Worm (Caenorhabditis elegans) whole organism, L1 larva: ENCODE results near the gene romo-1.

ENCODE experiments used
- C04F5.9 ChIP-seq: sonication (generic microtip); optimal IDR thresholded peaks from 2 replicates; lab custom pipeline; 2016; ENCODE audit warnings: missing genetic modification characterization, missing compliant biosample characterization
- C16A3.4 ChIP-seq: fragments of 150-350 bp; optimal IDR thresholded peaks from 2 replicates; lab custom pipeline; 2014; ENCODE audit warnings: missing biosample characterization, missing genetic modification characterization
- C34B4.2 ChIP-seq: sonication (generic microtip); optimal IDR thresholded peaks from 2 replicates; lab custom pipeline; 2017; ENCODE audit warnings: mild to moderate bottlenecking, missing genetic modification characterization, missing compliant biosample characterization
- aha-1 ChIP-seq: fragments of 150-350 bp; optimal IDR thresholded peaks from 2 replicates; lab custom pipeline; 2014; ENCODE audit warnings: missing biosample characterization, missing genetic modification characterization
- aly-2 ChIP-seq: fragments of 150-350 bp; optimal IDR thresholded peaks from 2 replicates; lab custom pipeline; 2014; ENCODE audit warnings: missing biosample characterization, missing genetic modification characterization
- ama-1 ChIP-seq: fragments of 150-350 bp; optimal IDR thresholded peaks from 2 replicates; lab custom pipeline; 2014
- ceh-90 ChIP-seq: sonication (generic microtip); optimal IDR thresholded peaks from 2 replicates; lab custom pipeline; 2016; ENCODE audit warnings: missing genetic modification characterization, missing compliant biosample characterization
- ces-1 ChIP-seq: fragments of 150-350 bp; optimal IDR thresholded peaks from 2 replicates; lab custom pipeline; 2014; ENCODE audit warnings: missing biosample characterization, missing genetic modification reagents, missing genetic modification characterization
- dpl-1 ChIP-seq, 3 experiments: fragments of 150-350 bp in 2 of 3; sonication (generic microtip) in 1 of 3; optimal IDR thresholded peaks; 2 replicates each; lab custom pipeline; 2014 to 2017; ENCODE audit warnings: missing biosample characterization in 3 of 3, missing genetic modification characterization in 3 of 3, missing genetic modification reagents in 3 of 3
- efl-1 ChIP-seq, 4 experiments: fragments of 150-350 bp; optimal IDR thresholded peaks in 3 of 4; peaks in 1 of 4; 1 replicate in 1 of 4; 2 replicates in 3 of 4; lab custom pipeline; 2014; ENCODE audit warnings: missing biosample characterization in 2 of 4, missing genetic modification characterization in 2 of 4, missing genetic modification reagents in 2 of 4
- efl-3 ChIP-seq: fragments of 200-800 bp; sonication (Bioruptor generic); optimal IDR thresholded peaks from 2 replicates; lab custom pipeline; 2018; ENCODE audit warnings: mild to moderate bottlenecking, missing genetic modification characterization, missing compliant biosample characterization
- egl-13 ChIP-seq: sonication (generic microtip); optimal IDR thresholded peaks from 2 replicates; lab custom pipeline; 2016; ENCODE audit warnings: missing genotype, missing genetic modification reagents, missing genetic modification characterization, missing compliant biosample characterization
- egl-27 ChIP-seq, 2 experiments: fragments of 150-350 bp in 1 of 2; sonication (generic microtip); optimal IDR thresholded peaks; 3 replicates each; lab custom pipeline; 2017 to 2018; ENCODE audit warnings: missing biosample characterization in 2 of 2, missing genetic modification characterization in 2 of 2, missing genetic modification reagents in 2 of 2
- elt-2 ChIP-seq: sonication (generic microtip); optimal IDR thresholded peaks from 2 replicates; lab custom pipeline; 2016; ENCODE audit warnings: missing genetic modification characterization, mild to moderate bottlenecking, inconsistent platforms, missing compliant biosample characterization, missing genetic modification reagents
- fkh-10 ChIP-seq: sonication (generic microtip); optimal IDR thresholded peaks from 2 replicates; lab custom pipeline; 2017; ENCODE audit warnings: missing biosample characterization, missing genetic modification reagents, missing genetic modification characterization
- fkh-8 ChIP-seq: sonication (generic microtip); optimal IDR thresholded peaks from 2 replicates; lab custom pipeline; 2016; ENCODE audit warnings: mild to moderate bottlenecking, missing genetic modification characterization, missing compliant biosample characterization
- fos-1 ChIP-seq: fragments of 150-350 bp; optimal IDR thresholded peaks from 2 replicates; lab custom pipeline; 2014; ENCODE audit warnings: missing biosample characterization, missing genetic modification characterization
- hlh-4 ChIP-seq: sonication (generic microtip); optimal IDR thresholded peaks from 2 replicates; lab custom pipeline; 2016; ENCODE audit warnings: mild to moderate bottlenecking, missing genetic modification characterization, missing compliant biosample characterization
- hpl-2 ChIP-seq: fragments of 150-350 bp; optimal IDR thresholded peaks from 2 replicates; lab custom pipeline; 2014; ENCODE audit warnings: missing biosample characterization, missing genetic modification reagents, missing genetic modification characterization
- irx-1 ChIP-seq: sonication (generic microtip); optimal IDR thresholded peaks from 2 replicates; lab custom pipeline; 2016; ENCODE audit warnings: missing genetic modification characterization, missing compliant biosample characterization
- isw-1 ChIP-seq: fragments of 200-800 bp; sonication (Bioruptor generic); IDR thresholded peaks from 2 replicates; pipeline ENCODE4 v1.3.6; 2022; ENCODE audit warnings: missing genetic modification characterization, missing compliant biosample characterization
- jun-1 ChIP-seq: fragments of 150-350 bp; optimal IDR thresholded peaks from 2 replicates; lab custom pipeline; 2014; ENCODE audit warnings: missing biosample characterization, missing genetic modification reagents, missing genetic modification characterization
- lin-13 ChIP-seq: fragments of 150-350 bp; optimal IDR thresholded peaks from 2 replicates; lab custom pipeline; 2014; ENCODE audit warnings: missing biosample characterization, missing genetic modification reagents, missing genetic modification characterization
- lin-14 ChIP-seq: fragments of 200-800 bp; sonication (Bioruptor generic); optimal IDR thresholded peaks from 2 replicates; lab custom pipeline; 2018; ENCODE audit warnings: mild to moderate bottlenecking, missing genetic modification characterization, moderate library complexity, missing compliant biosample characterization
- lin-15B ChIP-seq: fragments of 150-350 bp; sonication (generic microtip); optimal IDR thresholded peaks from 3 replicates; lab custom pipeline; 2014; ENCODE audit warnings: missing biosample characterization, missing genetic modification characterization
- lin-39 ChIP-seq: fragments of 150-350 bp; optimal IDR thresholded peaks from 2 replicates; lab custom pipeline; 2014; ENCODE audit warnings: missing biosample characterization, missing genetic modification reagents, missing genetic modification characterization
- lir-3 ChIP-seq: sonication (generic microtip); optimal IDR thresholded peaks from 2 replicates; lab custom pipeline; 2016; ENCODE audit warnings: mild to moderate bottlenecking, missing genetic modification characterization, moderate library complexity, missing compliant biosample characterization; ENCODE audit not compliant: poor library complexity
- lsy-2 ChIP-seq, 2 experiments: fragments of 150-350 bp; optimal IDR thresholded peaks; 2 replicates each; lab custom pipeline; 2014; ENCODE audit warnings: missing biosample characterization in 2 of 2, missing genetic modification characterization in 2 of 2
- mab-9 ChIP-seq: fragments of 200-800 bp; sonication (Bioruptor generic); IDR thresholded peaks from 2 replicates; pipeline ENCODE4 v1.3.6; 2022; ENCODE audit warnings: missing genetic modification reagents, missing genetic modification characterization, missing compliant biosample characterization
- mdl-1 ChIP-seq, 2 experiments: fragments of 150-350 bp; optimal IDR thresholded peaks; 2 replicates each; lab custom pipeline; 2014 to 2017; ENCODE audit warnings: missing biosample characterization in 2 of 2, missing genetic modification characterization in 2 of 2, inconsistent platforms in 1 of 2
- mef-2 ChIP-seq: fragments of 150-350 bp; optimal IDR thresholded peaks from 2 replicates; lab custom pipeline; 2014; ENCODE audit warnings: missing biosample characterization, missing genetic modification characterization
- nhr-11 ChIP-seq: fragments of 150-350 bp; optimal IDR thresholded peaks from 2 replicates; lab custom pipeline; 2014; ENCODE audit warnings: missing biosample characterization, missing genetic modification characterization
- nhr-28 ChIP-seq: fragments of 150-350 bp; optimal IDR thresholded peaks from 2 replicates; lab custom pipeline; 2014; ENCODE audit warnings: missing biosample characterization, missing genetic modification characterization
- nhr-47 ChIP-seq: sonication (generic microtip); optimal IDR thresholded peaks from 2 replicates; lab custom pipeline; 2016; ENCODE audit warnings: mild to moderate bottlenecking, missing genetic modification characterization, moderate library complexity, missing compliant biosample characterization
- nhr-71 ChIP-seq: sonication (generic microtip); optimal IDR thresholded peaks from 2 replicates; lab custom pipeline; 2016; ENCODE audit warnings: mild to moderate bottlenecking, missing genetic modification characterization, moderate library complexity, missing compliant biosample characterization
- nhr-84 ChIP-seq: sonication (generic microtip); optimal IDR thresholded peaks from 2 replicates; lab custom pipeline; 2017; ENCODE audit warnings: missing biosample characterization, missing genetic modification characterization
- nhr-85 ChIP-seq: sonication (generic microtip); peaks from one replicate; lab custom pipeline; 2016; ENCODE audit warnings: missing genetic modification characterization, inconsistent platforms, missing compliant biosample characterization
- nhr-90 ChIP-seq: sonication (generic microtip); optimal IDR thresholded peaks from 2 replicates; lab custom pipeline; 2016; ENCODE audit warnings: mild to moderate bottlenecking, missing genetic modification characterization, missing compliant biosample characterization; ENCODE audit not compliant: poor library complexity
- skn-1 ChIP-seq: fragments of 150-350 bp; optimal IDR thresholded peaks from 2 replicates; lab custom pipeline; 2014; ENCODE audit warnings: missing biosample characterization, missing genetic modification characterization
- snu-23 ChIP-seq: sonication (generic microtip); optimal IDR thresholded peaks from 2 replicates; lab custom pipeline; 2016; ENCODE audit warnings: missing genetic modification characterization, missing compliant biosample characterization
- sox-4 ChIP-seq: sonication (generic microtip); optimal IDR thresholded peaks from 2 replicates; lab custom pipeline; 2016; ENCODE audit warnings: missing genetic modification characterization, missing compliant biosample characterization
- sptf-1 ChIP-seq: fragments of 150-350 bp; optimal IDR thresholded peaks from 2 replicates; lab custom pipeline; 2014; ENCODE audit warnings: missing biosample characterization, missing genetic modification characterization
- sup-37 ChIP-seq: fragments of 200-800 bp; sonication (Bioruptor generic); optimal IDR thresholded peaks from 2 replicates; lab custom pipeline; 2018; ENCODE audit warnings: mild to moderate bottlenecking, missing genetic modification characterization, missing compliant biosample characterization
- swsn-7 ChIP-seq: sonication (generic microtip); optimal IDR thresholded peaks from 2 replicates; lab custom pipeline; 2016; ENCODE audit warnings: missing genetic modification characterization, missing compliant biosample characterization
- tbx-2 ChIP-seq: sonication (generic microtip); optimal IDR thresholded peaks from 2 replicates; lab custom pipeline; 2016; ENCODE audit warnings: missing genetic modification characterization, missing compliant biosample characterization
- tlp-1 ChIP-seq: fragments of 150-350 bp; optimal IDR thresholded peaks from 2 replicates; lab custom pipeline; 2014; ENCODE audit warnings: missing biosample characterization, missing genetic modification characterization
- unc-130 ChIP-seq: fragments of 150-350 bp; optimal IDR thresholded peaks from 2 replicates; lab custom pipeline; 2017; ENCODE audit warnings: missing biosample characterization, missing genetic modification characterization, inconsistent platforms
- unc-62 ChIP-seq: fragments of 150-350 bp; optimal IDR thresholded peaks from 2 replicates; lab custom pipeline; 2014; ENCODE audit warnings: missing biosample characterization, missing genetic modification reagents, missing genetic modification characterization
- unc-86 ChIP-seq: sonication (generic microtip); optimal IDR thresholded peaks from 2 replicates; lab custom pipeline; 2016; ENCODE audit warnings: missing genetic modification characterization, missing compliant biosample characterization
- xbp-1 ChIP-seq: sonication (generic microtip); optimal IDR thresholded peaks from 2 replicates; lab custom pipeline; 2016; ENCODE audit warnings: missing genetic modification characterization, missing compliant biosample characterization
- zag-1 ChIP-seq: fragments of 150-350 bp; optimal IDR thresholded peaks from 2 replicates; lab custom pipeline; 2014; ENCODE audit warnings: missing biosample characterization, missing genetic modification characterization
- ztf-11 ChIP-seq, 2 experiments: sonication (generic microtip); optimal IDR thresholded peaks; 2 replicates each; lab custom pipeline; 2016 to 2017; ENCODE audit warnings: missing genetic modification characterization in 2 of 2, missing biosample characterization in 1 of 2, missing compliant biosample characterization in 1 of 2
- ztf-4 ChIP-seq: fragments of 150-350 bp; optimal IDR thresholded peaks from 2 replicates; lab custom pipeline; 2014; ENCODE audit warnings: missing biosample characterization, missing genetic modification characterization

The romo-1 gene

DNA sequence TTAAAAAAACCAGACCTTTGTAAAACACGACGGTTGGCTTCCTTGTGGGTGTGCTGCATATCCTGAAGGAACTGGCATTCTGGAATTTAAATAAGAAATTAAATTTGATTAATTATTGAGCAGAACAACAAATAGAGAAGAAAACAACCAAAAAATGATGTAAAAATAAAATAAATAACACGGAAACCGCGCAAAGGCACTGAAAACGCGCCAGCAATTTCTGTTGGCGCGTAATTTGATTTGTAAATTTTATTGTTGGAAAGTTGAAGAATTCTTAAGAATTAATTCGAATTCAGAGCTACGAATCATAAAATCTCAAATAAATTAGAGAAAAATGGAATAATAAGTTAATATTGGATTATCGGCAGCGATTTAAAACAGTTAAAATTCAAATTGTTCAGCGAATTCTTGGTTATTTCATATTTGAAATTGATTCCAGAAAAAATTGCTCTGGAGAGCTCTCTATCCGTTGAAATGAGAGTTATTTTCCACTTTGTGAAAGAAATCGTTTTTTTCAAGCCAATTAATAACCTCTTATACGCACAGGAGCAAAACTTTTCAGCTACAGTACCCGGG is at the start of gene romo-1:
TSS of gene romo-1 (minus strand) at position 79 of the 576 bp plus-strand sequence.
- peak; percentile 86 for TF ChIP-seq swsn-7
- TF ChIP-seq tlp-1 (tag; lab: Kevin White, UChicago) = no peak
- peak; percentile 85 for TF ChIP-seq lin-14 (GFP tag; lab: Kevin White, UChicago)
- TF ChIP-seq lsy-2 (tag; optimal IDR thresholded peaks at IDR 0.05; lab: Kevin White, UChicago) = peak; percentile 87 to 89
- TF ChIP-seq nhr-85 = peak; percentile 85
- no peak for TF ChIP-seq ces-1
- peak; percentile 87 for TF ChIP-seq unc-130 (tag; lab: Kevin White, UChicago)
- peak; percentile 80 for TF ChIP-seq xbp-1 (tag; lab: Kevin White, UChicago)
- peak; percentile 40 for TF ChIP-seq egl-13 (tag; lab: Kevin White, UChicago)
- TF ChIP-seq mef-2 (tag; lab: Kevin White, UChicago) = no peak
- peak; percentile 55 for TF ChIP-seq isw-1 (GFP tag; lab: Robert Waterston, UW)
- peak; percentile 57 for TF ChIP-seq irx-1 (tag; lab: Kevin White, UChicago)
- TF ChIP-seq mab-9 (GFP tag; lab: Robert Waterston, UW) = no peak
- peak; percentile 85 for TF ChIP-seq nhr-90 (tag; lab: Kevin White, UChicago)
- TF ChIP-seq elt-2 (tag; lab: Kevin White, UChicago) = peak; percentile 40
- TF ChIP-seq hlh-4 (tag; lab: Kevin White, UChicago) = no peak
- no peak for TF ChIP-seq C34B4.2 (tag; lab: Kevin White, UChicago)
- peak; percentile 58 for TF ChIP-seq lin-13 (GFP tag; lab: Kevin White, UChicago)
- TF ChIP-seq unc-86 (tag; lab: Kevin White, UChicago) = peak; percentile 71
- TF ChIP-seq fkh-8 (tag; lab: Kevin White, UChicago) = peak; percentile 64
- TF ChIP-seq mdl-1 (tag; optimal IDR thresholded peaks at IDR 0.05; lab: Kevin White, UChicago) = peak in 1 of 2 experiments; percentile 58
- TF ChIP-seq egl-27 (tag; optimal IDR thresholded peaks at IDR 0.05; lab: Kevin White, UChicago) = no peak
- peak; percentile 78 for TF ChIP-seq C16A3.4
- peak; percentile 58 for TF ChIP-seq lin-15B (tag; lab: Kevin White, UChicago)
- no peak for TF ChIP-seq unc-62
- no peak for TF ChIP-seq sup-37 (GFP tag; lab: Kevin White, UChicago)
- no peak for TF ChIP-seq zag-1
- peak; percentile 64 for TF ChIP-seq lir-3 (tag; lab: Kevin White, UChicago)
- TF ChIP-seq snu-23 = peak; percentile 88
- TF ChIP-seq nhr-71 (tag; lab: Kevin White, UChicago) = peak; percentile 88
- peak; percentile 87 for TF ChIP-seq nhr-47
- peak; percentile 38 for TF ChIP-seq sox-4
- no peak for TF ChIP-seq sptf-1 (tag; lab: Kevin White, UChicago)
- no peak for TF ChIP-seq nhr-28 (tag; lab: Kevin White, UChicago)
- TF ChIP-seq hpl-2 (GFP tag; lab: Kevin White, UChicago) = no peak
- peak in 1 of 2 experiments; percentile 41 for TF ChIP-seq ztf-11 (tag; optimal IDR thresholded peaks at IDR 0.05; lab: Kevin White, UChicago)
- TF ChIP-seq ama-1 (lab: Kevin White, UChicago) = no peak
- peak; percentile 67 for TF ChIP-seq aly-2 (tag; lab: Kevin White, UChicago)
- peak; percentile 44 for TF ChIP-seq ztf-4 (tag; lab: Kevin White, UChicago)
- TF ChIP-seq jun-1 (tag; lab: Kevin White, UChicago) = peak; percentile 34
- TF ChIP-seq fos-1 (tag; lab: Kevin White, UChicago) = peak; percentile 50
- no peak for TF ChIP-seq aha-1 (tag; lab: Kevin White, UChicago)
- peak; percentile 9 for TF ChIP-seq ceh-90 (tag; lab: Kevin White, UChicago)
- TF ChIP-seq dpl-1 (GFP tag; optimal IDR thresholded peaks at IDR 0.05; lab: Kevin White, UChicago) = peak; percentile 91 to 96 (median 96)
- TF ChIP-seq nhr-84 (tag; lab: Kevin White, UChicago) = no peak
- no peak for TF ChIP-seq fkh-10
- peak; percentile 48 for TF ChIP-seq lin-39 (tag; lab: Kevin White, UChicago)
- TF ChIP-seq efl-1 (optimal IDR thresholded peaks at IDR 0.05; lab: Kevin White, UChicago) = peak; percentile 65 to 95
- TF ChIP-seq efl-1 (GFP tag; optimal IDR thresholded peaks at IDR 0.05 in 1 of 2; lab: Kevin White, UChicago) = peak; percentile 94 to 99
- TF ChIP-seq nhr-11 (tag; lab: Kevin White, UChicago) = no peak
- peak; percentile 86 for TF ChIP-seq tbx-2 (tag; lab: Kevin White, UChicago)
- peak; percentile 45 for TF ChIP-seq C04F5.9 (tag; lab: Kevin White, UChicago)
- TF ChIP-seq skn-1 (tag; lab: Kevin White, UChicago) = peak; percentile 79
- TF ChIP-seq efl-3 (GFP tag; lab: Kevin White, UChicago) = no peak
